Worm (Caenorhabditis elegans) whole organism, L1 larva: ENCODE results near the gene ddx-23.

ENCODE experiments used
- aly-2 ChIP-seq: fragments of 150-350 bp; optimal IDR thresholded peaks from 2 replicates; lab custom pipeline; 2014; ENCODE audit warnings: missing biosample characterization, missing genetic modification characterization
- ama-1 ChIP-seq: fragments of 150-350 bp; optimal IDR thresholded peaks from 2 replicates; lab custom pipeline; 2014
- blmp-1 ChIP-seq: fragments of 150-350 bp; optimal IDR thresholded peaks from 2 replicates; lab custom pipeline; 2014; ENCODE audit warnings: missing biosample characterization, missing genetic modification characterization
- fkh-8 ChIP-seq: sonication (generic microtip); optimal IDR thresholded peaks from 2 replicates; lab custom pipeline; 2016; ENCODE audit warnings: mild to moderate bottlenecking, missing genetic modification characterization, missing compliant biosample characterization
- irx-1 ChIP-seq: sonication (generic microtip); optimal IDR thresholded peaks from 2 replicates; lab custom pipeline; 2016; ENCODE audit warnings: missing genetic modification characterization, missing compliant biosample characterization
- lir-3 ChIP-seq: sonication (generic microtip); optimal IDR thresholded peaks from 2 replicates; lab custom pipeline; 2016; ENCODE audit warnings: mild to moderate bottlenecking, missing genetic modification characterization, moderate library complexity, missing compliant biosample characterization; ENCODE audit not compliant: poor library complexity
- nhr-19 ChIP-seq: fragments of 200-800 bp; sonication (Bioruptor generic); conservative IDR thresholded peaks from 2 replicates; pipeline ENCODE4 v1.3.6; 2022; ENCODE audit warnings: missing genetic modification characterization, missing compliant biosample characterization
- nhr-20 ChIP-seq: sonication (generic microtip); optimal IDR thresholded peaks from 2 replicates; lab custom pipeline; 2016; ENCODE audit warnings: mild to moderate bottlenecking, missing genetic modification characterization, missing compliant biosample characterization
- nhr-76 ChIP-seq: sonication (generic microtip); optimal IDR thresholded peaks from 2 replicates; lab custom pipeline; 2017; ENCODE audit warnings: missing biosample characterization, missing genetic modification characterization
- pqm-1 ChIP-seq: sonication (generic microtip); optimal IDR thresholded peaks from 3 replicates; lab custom pipeline; 2017; ENCODE audit warnings: missing biosample characterization, missing genetic modification characterization
- skn-1 ChIP-seq: fragments of 150-350 bp; optimal IDR thresholded peaks from 2 replicates; lab custom pipeline; 2014; ENCODE audit warnings: missing biosample characterization, missing genetic modification characterization
- swsn-7 ChIP-seq: sonication (generic microtip); optimal IDR thresholded peaks from 2 replicates; lab custom pipeline; 2016; ENCODE audit warnings: missing genetic modification characterization, missing compliant biosample characterization
- unc-62 ChIP-seq: fragments of 150-350 bp; optimal IDR thresholded peaks from 2 replicates; lab custom pipeline; 2014; ENCODE audit warnings: missing biosample characterization, missing genetic modification reagents, missing genetic modification characterization

DNA sequence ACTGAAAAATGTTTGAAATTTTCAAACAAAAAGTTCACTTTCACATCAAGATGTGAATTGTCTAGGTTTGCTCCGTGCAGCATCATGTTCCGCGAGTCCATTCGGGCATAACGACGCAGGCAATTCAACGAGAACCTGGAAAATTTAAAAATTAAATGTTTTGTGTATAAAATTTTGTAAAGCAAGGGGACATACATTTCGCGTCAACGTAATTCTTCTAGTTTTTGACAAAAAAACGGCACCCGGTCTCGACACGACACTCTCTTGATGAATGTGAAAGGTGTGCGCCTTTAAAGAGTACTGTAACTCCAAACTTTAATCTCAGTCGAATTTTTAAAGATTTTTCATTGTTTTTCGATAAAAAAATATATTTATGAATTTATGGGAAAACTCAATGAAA is 19.0 kb downstream of the ddx-23 start, which contains the start of gene R12B2.6:
- TF ChIP-seq nhr-76 (tag; lab: Kevin White, UChicago) (no peak), nhr-19 (GFP tag; lab: Robert Waterston, UW) (no peak), blmp-1 (tag; lab: Kevin White, UChicago) (no peak), pqm-1 (tag; lab: Kevin White, UChicago) (no peak), swsn-7 (tag; lab: Kevin White, UChicago) (no peak), fkh-8 (tag; lab: Kevin White, UChicago) (no peak), aly-2 (tag; lab: Kevin White, UChicago) (no peak), ama-1 (lab: Kevin White, UChicago) (no peak), lir-3 (no peak), irx-1 (tag; lab: Kevin White, UChicago) (no peak), unc-62 (GFP tag; lab: Kevin White, UChicago) (no peak), nhr-20 (tag; lab: Kevin White, UChicago) (no peak), skn-1 (tag; lab: Kevin White, UChicago) (no peak)
